Fruit fly (Drosophila melanogaster) whole organism, embryonic: Measurements from ENCODE around the gene CCT7.

ENCODE experiments used
- ATbp ChIP-seq: fragments of 200-800 bp; sonication (Bioruptor generic); optimal IDR thresholded peaks from 2 replicates; lab custom pipeline; 2017; ENCODE audit warnings: missing biosample characterization, mild to moderate bottlenecking, missing genetic modification characterization, missing genetic modification reagents
- BEAF-32 ChIP-seq: fragments of 200-800 bp; sonication (Bioruptor generic); optimal IDR thresholded peaks from 3 replicates; lab custom pipeline; 2017; ENCODE audit warnings: missing biosample characterization, missing genetic modification characterization, mild to moderate bottlenecking, moderate library complexity, missing genetic modification reagents
- CG10209 ChIP-seq: fragments of 200-800 bp; sonication (Bioruptor generic); optimal IDR thresholded peaks from 3 replicates; lab custom pipeline; 2017; ENCODE audit warnings: missing biosample characterization, mild to moderate bottlenecking, missing genetic modification characterization, missing genetic modification reagents
- CG10462 ChIP-seq: fragments of 200-800 bp; sonication (Bioruptor generic); optimal IDR thresholded peaks from 2 replicates; lab custom pipeline; 2016; ENCODE audit warnings: missing biosample characterization, missing genetic modification characterization
- CG11560 ChIP-seq: fragments of 200-800 bp; sonication (Bioruptor generic); IDR thresholded peaks from 3 replicates; pipeline ENCODE4 v1.3.6; 2022; ENCODE audit warnings: missing biosample characterization, missing genetic modification characterization
- CG13287 ChIP-seq: fragments of 200-800 bp; sonication (Bioruptor generic); IDR thresholded peaks from 2 replicates; pipeline ENCODE4 v1.3.6; 2022; ENCODE audit warnings: missing biosample characterization, missing genetic modification characterization; ENCODE audit not compliant: partially characterized antibody
- CG14014 ChIP-seq: fragments of 200-800 bp; sonication (Bioruptor generic); IDR thresholded peaks from 2 replicates; pipeline ENCODE4 v1.3.6; 2022; ENCODE audit warnings: missing biosample characterization, missing genetic modification characterization
- CG15269 ChIP-seq: fragments of 200-800 bp; sonication (Bioruptor generic); optimal IDR thresholded peaks from 2 replicates; lab custom pipeline; 2018; ENCODE audit warnings: missing biosample characterization, mild to moderate bottlenecking, missing genetic modification characterization, moderate library complexity
- CG16813 ChIP-seq: fragments of 200-800 bp; sonication (Bioruptor generic); IDR thresholded peaks from 3 replicates; pipeline ENCODE4 v1.3.6; 2022; ENCODE audit warnings: missing biosample characterization, missing genetic modification characterization; ENCODE audit not compliant: partially characterized antibody
- CG16863 ChIP-seq: fragments of 200-800 bp; sonication (Bioruptor generic); optimal IDR thresholded peaks from 3 replicates; lab custom pipeline; 2016; ENCODE audit warnings: missing biosample characterization, missing genetic modification characterization
- CG18262 ChIP-seq: fragments of 200-800 bp; optimal IDR thresholded peaks from 3 replicates; lab custom pipeline; 2019; ENCODE audit warnings: missing biosample characterization, mild to moderate bottlenecking, missing genetic modification characterization, moderate library complexity
- CG18764 ChIP-seq: fragments of 200-800 bp; sonication (Bioruptor generic); optimal IDR thresholded peaks from 3 replicates; lab custom pipeline; 2016; ENCODE audit warnings: missing biosample characterization, missing genetic modification characterization
- CG2116 ChIP-seq: fragments of 200-800 bp; sonication (Bioruptor generic); optimal IDR thresholded peaks from 3 replicates; lab custom pipeline; 2018; ENCODE audit warnings: missing biosample characterization, mild to moderate bottlenecking, missing genetic modification characterization
- CG34376 ChIP-seq: fragments of 200-800 bp; sonication (Bioruptor generic); optimal IDR thresholded peaks from 2 replicates; lab custom pipeline; 2018; ENCODE audit warnings: missing biosample characterization, mild to moderate bottlenecking, missing genetic modification characterization
- CG4617 ChIP-seq: fragments of 200-800 bp; sonication (Bioruptor generic); optimal IDR thresholded peaks from 3 replicates; lab custom pipeline; 2016; ENCODE audit warnings: missing biosample characterization, missing genetic modification characterization, borderline replicate concordance
- CG6654 ChIP-seq: fragments of 200-800 bp; sonication (Bioruptor generic); optimal IDR thresholded peaks from 2 replicates; lab custom pipeline; 2017; ENCODE audit warnings: missing biosample characterization, mild to moderate bottlenecking, missing genetic modification characterization
- CG6854 ChIP-seq: fragments of 200-800 bp; sonication (Bioruptor generic); optimal IDR thresholded peaks from 3 replicates; lab custom pipeline; 2017; ENCODE audit warnings: missing biosample characterization, mild to moderate bottlenecking, missing genetic modification characterization
- CG7963 ChIP-seq: fragments of 200-800 bp; sonication (Bioruptor generic); IDR thresholded peaks from 3 replicates; pipeline ENCODE4 v1.3.6; 2022; ENCODE audit warnings: missing biosample characterization, missing genetic modification characterization; ENCODE audit not compliant: partially characterized antibody
- CG8359 ChIP-seq: fragments of 200-800 bp; sonication (Bioruptor generic); optimal IDR thresholded peaks from 2 replicates; lab custom pipeline; 2017; ENCODE audit warnings: missing biosample characterization, mild to moderate bottlenecking, missing genetic modification characterization, borderline replicate concordance
- CHES-1-like ChIP-seq: fragments of 200-800 bp; sonication (Bioruptor generic); optimal IDR thresholded peaks from 2 replicates; lab custom pipeline; 2016; ENCODE audit warnings: missing biosample characterization, missing genetic modification characterization
- Chrac-16 ChIP-seq: fragments of 200-800 bp; sonication (Bioruptor generic); optimal IDR thresholded peaks from 3 replicates; lab custom pipeline; 2016; ENCODE audit warnings: missing biosample characterization, missing genetic modification characterization
- Elba2 ChIP-seq: fragments of 200-800 bp; sonication (Bioruptor generic); optimal IDR thresholded peaks from 3 replicates; lab custom pipeline; 2016; ENCODE audit warnings: missing biosample characterization, missing genetic modification characterization
- Ets65A ChIP-seq: fragments of 200-800 bp; sonication (Bioruptor generic); peaks from one replicate; lab custom pipeline; 2016; ENCODE audit warnings: missing biosample characterization, missing genetic modification characterization
- HLH54F ChIP-seq: fragments of 200-800 bp; sonication (Bioruptor generic); optimal IDR thresholded peaks from 3 replicates; lab custom pipeline; 2016; ENCODE audit warnings: missing biosample characterization, missing genetic modification characterization
- HLHmδ ChIP-seq: fragments of 200-800 bp; sonication (Bioruptor generic); optimal IDR thresholded peaks from 2 replicates; lab custom pipeline; 2018; ENCODE audit warnings: missing biosample characterization, mild to moderate bottlenecking, missing genetic modification characterization, moderate library complexity
- Hr3 ChIP-seq: fragments of 200-800 bp; sonication (Bioruptor generic); optimal IDR thresholded peaks from 3 replicates; lab custom pipeline; 2016; ENCODE audit warnings: missing biosample characterization, missing genetic modification characterization
- NK7.1 ChIP-seq: fragments of 200-800 bp; sonication (Bioruptor generic); optimal IDR thresholded peaks from 3 replicates; lab custom pipeline; 2016; ENCODE audit warnings: missing biosample characterization, missing genetic modification characterization
- Neu2 ChIP-seq: fragments of 200-800 bp; sonication (Bioruptor generic); optimal IDR thresholded peaks from 3 replicates; lab custom pipeline; 2016; ENCODE audit warnings: missing biosample characterization, missing genetic modification characterization, borderline replicate concordance
- Oli ChIP-seq: fragments of 200-800 bp; sonication (Bioruptor generic); optimal IDR thresholded peaks from 2 replicates; lab custom pipeline; 2018; ENCODE audit warnings: missing biosample characterization, mild to moderate bottlenecking, missing genetic modification characterization, moderate library complexity
- Optix ChIP-seq: fragments of 200-800 bp; sonication (Bioruptor generic); IDR thresholded peaks from 3 replicates; pipeline ENCODE4 v1.3.6; 2022; ENCODE audit warnings: missing biosample characterization, missing genetic modification characterization
- Usf ChIP-seq: fragments of 200-800 bp; sonication (Bioruptor generic); optimal IDR thresholded peaks from 2 replicates; lab custom pipeline; 2017; ENCODE audit warnings: missing genotype, missing biosample characterization, missing genetic modification characterization
- al ChIP-seq: fragments of 200-800 bp; sonication (Bioruptor generic); IDR thresholded peaks from 2 replicates; pipeline ENCODE4 v1.3.6; 2022; ENCODE audit warnings: missing biosample characterization, missing genetic modification characterization
- btn ChIP-seq: fragments of 200-800 bp; sonication (Bioruptor generic); optimal IDR thresholded peaks from 2 replicates; lab custom pipeline; 2016; ENCODE audit warnings: missing biosample characterization, missing genetic modification characterization
- caup ChIP-seq: fragments of 200-800 bp; sonication (Bioruptor generic); optimal IDR thresholded peaks from 3 replicates; lab custom pipeline; 2017; ENCODE audit warnings: missing biosample characterization, mild to moderate bottlenecking, missing genetic modification characterization, moderate library complexity; ENCODE audit not compliant: severe bottlenecking
- chn ChIP-seq: fragments of 200-800 bp; sonication (Bioruptor generic); optimal IDR thresholded peaks from 2 replicates; lab custom pipeline; 2016; ENCODE audit warnings: missing biosample characterization, missing genetic modification characterization
- dmrt11E ChIP-seq: fragments of 200-800 bp; sonication (Bioruptor generic); optimal IDR thresholded peaks from 3 replicates; lab custom pipeline; 2018; ENCODE audit warnings: missing biosample characterization, mild to moderate bottlenecking, missing genetic modification characterization, moderate library complexity
- kni ChIP-seq: fragments of 200-800 bp; sonication (Bioruptor generic); optimal IDR thresholded peaks from 3 replicates; lab custom pipeline; 2017; ENCODE audit warnings: mild to moderate bottlenecking, missing biosample characterization, missing genetic modification reagents, missing genetic modification characterization
- lola ChIP-seq, 3 experiments: fragments of >200 bp in 2 of 3; fragments of 200-800 bp in 1 of 3; sonication (Bioruptor generic) in 1 of 3; optimal IDR thresholded peaks; 2 replicates each; lab custom pipeline; 2017 to 2019; ENCODE audit warnings: missing biosample characterization in 3 of 3, missing genetic modification characterization in 3 of 3, mild to moderate bottlenecking in 1 of 3, moderate library complexity in 1 of 3
- luna ChIP-seq: fragments of 200-800 bp; sonication (Bioruptor generic); optimal IDR thresholded peaks from 2 replicates; lab custom pipeline; 2016; ENCODE audit warnings: missing biosample characterization, missing genetic modification characterization
- mld ChIP-seq: fragments of 200-800 bp; sonication (Bioruptor generic); IDR thresholded peaks from 3 replicates; pipeline ENCODE4 v1.3.6; 2022; ENCODE audit warnings: missing biosample characterization, missing genetic modification characterization; ENCODE audit not compliant: partially characterized antibody
- org-1 ChIP-seq: fragments of 200-800 bp; sonication (Bioruptor generic); optimal IDR thresholded peaks from 2 replicates; lab custom pipeline; 2017; ENCODE audit warnings: missing biosample characterization, missing genetic modification characterization
- pita ChIP-seq: fragments of 200-800 bp; sonication (Bioruptor generic); optimal IDR thresholded peaks from 2 replicates; lab custom pipeline; 2017; ENCODE audit warnings: missing biosample characterization, mild to moderate bottlenecking, missing genetic modification characterization
- pnt ChIP-seq: fragments of 200-800 bp; sonication (Bioruptor generic); optimal IDR thresholded peaks from 3 replicates; lab custom pipeline; 2016; ENCODE audit warnings: missing biosample characterization, missing genetic modification characterization
- sens ChIP-seq: fragments of 200-800 bp; sonication (Bioruptor generic); peaks from one replicate; lab custom pipeline; 2016; ENCODE audit warnings: missing biosample characterization, missing genetic modification characterization
- sug ChIP-seq: fragments of 200-800 bp; optimal IDR thresholded peaks from 2 replicates; lab custom pipeline; 2019; ENCODE audit warnings: missing biosample characterization, mild to moderate bottlenecking, missing genetic modification characterization, moderate library complexity
- tll ChIP-seq, 2 experiments: fragments of 200-800 bp in 1 of 2; fragments of >200 bp in 1 of 2; sonication (Bioruptor generic) in 1 of 2; optimal IDR thresholded peaks; 2 replicates each; lab custom pipeline; 2017 to 2019; ENCODE audit warnings: missing biosample characterization in 2 of 2, missing genetic modification characterization in 2 of 2, mild to moderate bottlenecking in 1 of 2, moderate library complexity in 1 of 2
- vfl ChIP-seq: fragments of 200-800 bp; sonication (Bioruptor generic); optimal IDR thresholded peaks from 2 replicates; lab custom pipeline; 2016; ENCODE audit warnings: missing biosample characterization, missing genetic modification characterization
- vnd ChIP-seq: fragments of 200-800 bp; sonication (Bioruptor generic); IDR thresholded peaks from 3 replicates; pipeline ENCODE4 v1.3.6; 2022; ENCODE audit warnings: missing biosample characterization, missing genetic modification characterization; ENCODE audit not compliant: partially characterized antibody
- zen ChIP-seq: fragments of 200-800 bp; sonication (Bioruptor generic); optimal IDR thresholded peaks from 3 replicates; lab custom pipeline; 2018; ENCODE audit warnings: missing biosample characterization, mild to moderate bottlenecking, missing genetic modification characterization, moderate library complexity

CCT7 gene

DNA sequence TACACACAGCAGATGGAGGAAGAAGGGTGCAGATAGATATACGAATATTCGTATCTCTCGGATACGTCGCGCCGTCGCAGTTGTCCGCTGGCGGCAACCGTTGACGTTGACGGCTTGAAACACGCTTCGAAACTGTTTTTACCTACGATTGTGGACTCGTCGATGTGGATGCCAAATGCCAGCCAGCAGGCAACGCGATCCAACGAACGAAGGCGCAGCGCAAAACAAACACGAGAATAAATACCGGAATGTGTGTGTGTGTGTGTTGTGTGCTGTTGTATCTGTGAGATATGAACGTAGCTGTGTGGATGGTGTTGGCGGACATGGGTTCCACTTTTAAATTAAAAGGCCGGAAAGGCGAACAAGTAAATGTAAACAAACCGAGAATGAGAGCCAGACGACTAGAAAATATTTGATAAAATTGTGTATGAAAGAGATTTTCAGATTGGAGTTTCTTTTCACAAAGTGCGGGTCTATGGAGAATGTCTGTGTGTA lies 44.8 kb downstream of the CCT7 start (continued):
- TF ChIP-seq CG4617 (GFP tag; lab: Kevin White, UChicago) (no peak), CG16813 (GFP tag; lab: Robert Waterston, UW) (no peak), Hr3 (no peak), CG16863 (GFP tag; lab: Kevin White, UChicago) (peak; percentile 50), btn (peak; percentile 12), dmrt11E (tag; lab: Kevin White, UChicago) (peak; percentile 21), CG18764 (GFP tag; lab: Kevin White, UChicago) (peak; percentile 45), Optix (GFP tag; lab: Robert Waterston, UW) (no peak), lola (GFP tag; optimal IDR thresholded peaks at IDR 0.05; lab: Kevin White, UChicago) (no peak), HLH54F (GFP tag; lab: Kevin White, UChicago) (peak; percentile 10), caup (GFP tag; lab: Kevin White, UChicago) (peak; percentile 75), CG14014 (GFP tag; lab: Robert Waterston, UW) (peak; percentile 52; the same call in 1 of the 2 replicates), luna (GFP tag; lab: Kevin White, UChicago) (no peak), CG7963 (no peak), sug (peak; percentile 55), CG15269 (tag; lab: Kevin White, UChicago) (peak; percentile 58), pita (GFP tag; lab: Kevin White, UChicago) (no peak), mld (peak; percentile 22; the same call in 1 of the 3 replicates), CG10462 (no peak), CG34376 (peak; percentile 80), Usf (GFP tag; lab: Kevin White, UChicago) (no peak), CG10209 (GFP tag; lab: Kevin White, UChicago) (peak; percentile 43), kni (GFP tag; lab: Kevin White, UChicago) (peak; percentile 94), org-1 (GFP tag; lab: Kevin White, UChicago) (peak; percentile 53), CG18262 (tag; lab: Kevin White, UChicago) (peak; percentile 40), tll (GFP tag; optimal IDR thresholded peaks at IDR 0.05; lab: Kevin White, UChicago) (peak in 1 of 2 experiments; percentile 37), CG8359 (GFP tag; lab: Kevin White, UChicago) (peak; percentile 16), Ets65A (no peak), Oli (tag; lab: Kevin White, UChicago) (no peak), al (GFP tag; lab: Robert Waterston, UW) (no peak), CG13287 (peak; percentile 56; the same call in 1 of the 2 replicates), CG11560 (tag; lab: Robert Waterston, UW) (no peak), CG2116 (GFP tag; lab: Kevin White, UChicago) (peak; percentile 43), pnt (peak; percentile 26), sens (GFP tag; lab: Kevin White, UChicago) (peak; percentile 90), NK7.1 (GFP tag; lab: Kevin White, UChicago) (peak; percentile 21), BEAF-32 (GFP tag; lab: Kevin White, UChicago) (no peak), ATbp (GFP tag; lab: Kevin White, UChicago) (peak; percentile 60), Elba2 (GFP tag; lab: Kevin White, UChicago) (peak; percentile 13), vfl (GFP tag; lab: Kevin White, UChicago) (peak; percentile 68), Neu2 (GFP tag; lab: Kevin White, UChicago) (no peak), CHES-1-like (GFP tag; lab: Kevin White, UChicago) (peak; percentile 76), zen (tag; lab: Kevin White, UChicago) (peak; percentile 43), vnd (GFP tag; lab: Robert Waterston, UW) (no peak), CG6854 (peak; percentile 54), HLHmδ (GFP tag; lab: Kevin White, UChicago) (peak; percentile 93), chn (peak; percentile 18), Chrac-16 (GFP tag; lab: Kevin White, UChicago) (no peak), CG6654 (GFP tag; lab: Kevin White, UChicago) (no peak)
